Fruit fly (Drosophila melanogaster) whole organism, wandering third instar larva: ENCODE results near the gene Ubx.

ENCODE experiments used
- Dfd ChIP-seq: fragments of >200 bp; optimal IDR thresholded peaks from 2 replicates; lab custom pipeline; 2017; ENCODE audit warnings: missing biosample characterization, missing genetic modification characterization
- GATAd ChIP-seq: sonication (Bioruptor generic); optimal IDR thresholded peaks from 2 replicates; lab custom pipeline; 2016; ENCODE audit warnings: missing biosample characterization, missing genetic modification characterization
- Hnf4 ChIP-seq: fragments of 200-800 bp; sonication (Bioruptor generic); optimal IDR thresholded peaks from 2 replicates; lab custom pipeline; 2016; ENCODE audit warnings: missing biosample characterization, mild to moderate bottlenecking, missing genetic modification characterization
- Hr78 ChIP-seq: fragments of >200 bp; optimal IDR thresholded peaks from 2 replicates; lab custom pipeline; 2017; ENCODE audit warnings: missing biosample characterization, missing genetic modification characterization
- Mio ChIP-seq: sonication (Bioruptor generic); optimal IDR thresholded peaks from 2 replicates; lab custom pipeline; 2016; ENCODE audit warnings: missing biosample characterization, missing genetic modification characterization
- Myc ChIP-seq: fragments of >200 bp; optimal IDR thresholded peaks from 2 replicates; lab custom pipeline; 2017
- Sp1 ChIP-seq: fragments of 200-800 bp; sonication (Bioruptor generic); optimal IDR thresholded peaks from 3 replicates; lab custom pipeline; 2019; ENCODE audit warnings: missing biosample characterization, mild to moderate bottlenecking, missing genetic modification characterization, moderate library complexity
- fru ChIP-seq: fragments of 200-800 bp; sonication (Bioruptor generic); optimal IDR thresholded peaks from 3 replicates; lab custom pipeline; 2016; ENCODE audit warnings: missing biosample characterization, mild to moderate bottlenecking, missing genetic modification characterization
- h ChIP-seq: fragments of 200-800 bp; sonication (Bioruptor generic); optimal IDR thresholded peaks from 3 replicates; lab custom pipeline; 2016; ENCODE audit warnings: missing biosample characterization, mild to moderate bottlenecking, missing genetic modification characterization
- lola ChIP-seq: fragments of >200 bp; optimal IDR thresholded peaks from 2 replicates; lab custom pipeline; 2017; ENCODE audit warnings: missing biosample characterization, missing genetic modification characterization
- pan ChIP-seq: fragments of >200 bp; optimal IDR thresholded peaks from 2 replicates; lab custom pipeline; 2017
- psq ChIP-seq: fragments of 200-800 bp; sonication (Bioruptor generic); optimal IDR thresholded peaks from 3 replicates; lab custom pipeline; 2017; ENCODE audit warnings: missing biosample characterization, mild to moderate bottlenecking, missing genetic modification characterization, moderate library complexity
- rgr ChIP-seq: fragments of 200-800 bp; sonication (Bioruptor generic); optimal IDR thresholded peaks from 3 replicates; lab custom pipeline; 2016; ENCODE audit warnings: missing biosample characterization, mild to moderate bottlenecking, missing genetic modification characterization
- sv ChIP-seq: fragments of 200-800 bp; sonication (Bioruptor generic); optimal IDR thresholded peaks from 3 replicates; lab custom pipeline; 2016; ENCODE audit warnings: missing biosample characterization, missing genetic modification characterization

dm6 chr3R:16646952-16647715 is 87.1 kb downstream of the Ubx start, which contains the start of the genes CG10324 and CCT3:
- TF ChIP-seq h (GFP tag; lab: Kevin White, UChicago) (no peak), Hnf4 (GFP tag; lab: Kevin White, UChicago) (no peak), Hr78 (GFP tag; lab: Kevin White, UChicago) (no peak), Myc (lab: Kevin White, UChicago) (no peak), Sp1 (GFP tag; lab: Kevin White, UChicago) (peak; percentile 68), fru (GFP tag; lab: Kevin White, UChicago) (no peak), sv (peak; percentile 52), pan (lab: Kevin White, UChicago) (no peak), rgr (no peak), Dfd (GFP tag; lab: Kevin White, UChicago) (no peak), psq (GFP tag; lab: Kevin White, UChicago) (peak; percentile 6), GATAd (GFP tag; lab: Kevin White, UChicago) (no peak), lola (no peak), Mio (GFP tag; lab: Kevin White, UChicago) (no peak)
